Worm (Caenorhabditis elegans): Measurements from ENCODE around the gene E02H4.5.

ce11 chrX:14267781-14268180, 12.8 kb upstream of the E02H4.5 start, which contains the start of gene del-1:
- no peak for TF ChIP-seq nhr-76 (tag; optimal IDR thresholded peaks at IDR 0.05)
- no peak for TF ChIP-seq lin-13 (tag; optimal IDR thresholded peaks at IDR 0.05)
- TF ChIP-seq pha-4 (tag; optimal IDR thresholded peaks at IDR 0.05) = no peak
- TF ChIP-seq unc-62 (GFP tag; optimal IDR thresholded peaks at IDR 0.05) = no peak
- no peak for TF ChIP-seq snpc-4 (tag; optimal IDR thresholded peaks at IDR 0.05)
- TF ChIP-seq drap-1 (GFP tag; optimal IDR thresholded peaks at IDR 0.05) = no peak
- TF ChIP-seq blmp-1 (tag; optimal IDR thresholded peaks at IDR 0.05) = no peak
- no peak for TF ChIP-seq mls-2 (tag; optimal IDR thresholded peaks at IDR 0.05)
- no peak for TF ChIP-seq sptf-1 (tag; optimal IDR thresholded peaks at IDR 0.05)
- TF ChIP-seq ceh-43 (GFP tag; optimal IDR thresholded peaks at IDR 0.05) = no peak
- TF ChIP-seq elt-3 (tag; optimal IDR thresholded peaks at IDR 0.05) = no peak
- TF ChIP-seq sem-2 (GFP tag; optimal IDR thresholded peaks at IDR 0.05) = no peak
- TF ChIP-seq mep-1 (tag; optimal IDR thresholded peaks at IDR 0.05) = no peak

All from whole organism, mixed stage, embryonic.